Fruit fly (Drosophila melanogaster) whole organism, embryonic: ENCODE results near the gene Or7a.
A peak's percentile ranks its signal among the peaks of the same experiment; 100 is the strongest.

ENCODE experiments used
- CG11247 ChIP-seq: fragments of 200-800 bp; sonication (Bioruptor generic); IDR thresholded peaks from 2 replicates; pipeline ENCODE4 v1.3.6; 2022; ENCODE audit warnings: missing biosample characterization, missing genetic modification characterization
- CG12155 ChIP-seq: fragments of 200-800 bp; sonication (Bioruptor generic); optimal IDR thresholded peaks from 3 replicates; lab custom pipeline; 2016; ENCODE audit warnings: missing biosample characterization, missing genetic modification characterization
- CG13123 ChIP-seq: fragments of 200-800 bp; sonication (Bioruptor generic); optimal IDR thresholded peaks from 2 replicates; lab custom pipeline; 2016; ENCODE audit warnings: missing biosample characterization, missing genetic modification characterization
- CG13296 ChIP-seq: fragments of 200-800 bp; sonication (Bioruptor generic); optimal IDR thresholded peaks from 3 replicates; lab custom pipeline; 2018; ENCODE audit warnings: missing biosample characterization, mild to moderate bottlenecking, missing genetic modification characterization
- CG13775 ChIP-seq: fragments of 200-800 bp; sonication (Bioruptor generic); optimal IDR thresholded peaks from 3 replicates; lab custom pipeline; 2017; ENCODE audit warnings: missing biosample characterization, mild to moderate bottlenecking, missing genetic modification characterization
- CG14965 ChIP-seq: fragments of 200-800 bp; sonication (Bioruptor generic); optimal IDR thresholded peaks from 2 replicates; lab custom pipeline; 2016; ENCODE audit warnings: missing biosample characterization, missing genetic modification characterization, borderline replicate concordance
- CG16779 ChIP-seq: fragments of 200-800 bp; sonication (Bioruptor generic); IDR thresholded peaks from 2 replicates; pipeline ENCODE4 v1.3.6; 2022; ENCODE audit warnings: missing biosample characterization, missing genetic modification characterization
- CG17802 ChIP-seq: fragments of 200-800 bp; sonication (Bioruptor generic); optimal IDR thresholded peaks from 2 replicates; lab custom pipeline; 2018; ENCODE audit warnings: missing biosample characterization, mild to moderate bottlenecking, missing genetic modification characterization, moderate library complexity
- CG18262 ChIP-seq: fragments of 200-800 bp; optimal IDR thresholded peaks from 3 replicates; lab custom pipeline; 2019; ENCODE audit warnings: missing biosample characterization, mild to moderate bottlenecking, missing genetic modification characterization, moderate library complexity
- CG2678 ChIP-seq: fragments of 200-800 bp; sonication (Bioruptor generic); optimal IDR thresholded peaks from 3 replicates; lab custom pipeline; 2019; ENCODE audit warnings: missing biosample characterization, mild to moderate bottlenecking, missing genetic modification characterization, moderate library complexity
- CG2889 ChIP-seq: fragments of 200-800 bp; sonication (Bioruptor generic); IDR thresholded peaks from 3 replicates; pipeline ENCODE4 v1.3.6; 2022; ENCODE audit warnings: missing biosample characterization, missing genetic modification characterization
- CG3163 ChIP-seq: fragments of 200-800 bp; sonication (Bioruptor generic); optimal IDR thresholded peaks from 3 replicates; lab custom pipeline; 2016; ENCODE audit warnings: missing biosample characterization, missing genetic modification characterization
- CG32767 ChIP-seq: fragments of 200-800 bp; sonication (Bioruptor generic); IDR thresholded peaks from 2 replicates; pipeline ENCODE4 v1.3.6; 2022; ENCODE audit warnings: missing biosample characterization, missing genetic modification characterization
- CG34224 ChIP-seq: fragments of 200-800 bp; sonication (Bioruptor generic); IDR thresholded peaks from 3 replicates; pipeline ENCODE4 v1.3.6; 2022; ENCODE audit warnings: missing biosample characterization, missing genetic modification characterization; ENCODE audit not compliant: partially characterized antibody
- CG3995 ChIP-seq: fragments of 200-800 bp; sonication (Bioruptor generic); optimal IDR thresholded peaks from 3 replicates; lab custom pipeline; 2016; ENCODE audit warnings: missing biosample characterization, missing genetic modification characterization
- CG4360 ChIP-seq: fragments of 200-800 bp; sonication (Bioruptor generic); IDR thresholded peaks from 2 replicates; pipeline ENCODE4 v1.3.6; 2022; ENCODE audit warnings: missing biosample characterization, missing genetic modification characterization
- CG4854 ChIP-seq: fragments of 200-800 bp; sonication (Bioruptor generic); optimal IDR thresholded peaks from 2 replicates; lab custom pipeline; 2016; ENCODE audit warnings: missing biosample characterization, missing genetic modification characterization, inconsistent platforms
- CG6654 ChIP-seq: fragments of 200-800 bp; sonication (Bioruptor generic); optimal IDR thresholded peaks from 2 replicates; lab custom pipeline; 2017; ENCODE audit warnings: missing biosample characterization, mild to moderate bottlenecking, missing genetic modification characterization
- CG7372 ChIP-seq: fragments of 200-800 bp; sonication (Bioruptor generic); IDR thresholded peaks from 2 replicates; pipeline ENCODE4 v1.3.6; 2022; ENCODE audit warnings: missing biosample characterization, missing genetic modification characterization
- CG7839 ChIP-seq: fragments of 200-800 bp; sonication (Bioruptor generic); optimal IDR thresholded peaks from 3 replicates; lab custom pipeline; 2018; ENCODE audit warnings: missing biosample characterization, mild to moderate bottlenecking, missing genetic modification characterization, moderate library complexity
- CG9932 ChIP-seq: fragments of 200-800 bp; sonication (Bioruptor generic); IDR thresholded peaks from 2 replicates; pipeline ENCODE4 v1.3.6; 2022; ENCODE audit warnings: missing biosample characterization, missing genetic modification characterization
- Dad ChIP-seq: fragments of 200-800 bp; sonication (Bioruptor generic); optimal IDR thresholded peaks from 3 replicates; lab custom pipeline; 2016; ENCODE audit warnings: missing biosample characterization, missing genetic modification characterization
- E2f2 ChIP-seq: fragments of 200-800 bp; sonication (Bioruptor generic); IDR thresholded peaks from 2 replicates; pipeline ENCODE4 v1.3.6; 2022; ENCODE audit warnings: missing biosample characterization, missing genetic modification characterization
- Max ChIP-seq: fragments of 200-800 bp; sonication (Bioruptor generic); optimal IDR thresholded peaks from 2 replicates; lab custom pipeline; 2016; ENCODE audit warnings: missing biosample characterization, mild to moderate bottlenecking, missing genetic modification characterization
- Optix ChIP-seq: fragments of 200-800 bp; sonication (Bioruptor generic); IDR thresholded peaks from 3 replicates; pipeline ENCODE4 v1.3.6; 2022; ENCODE audit warnings: missing biosample characterization, missing genetic modification characterization
- Rx ChIP-seq: fragments of 200-800 bp; sonication (Bioruptor generic); IDR thresholded peaks from 2 replicates; pipeline ENCODE4 v1.3.6; 2022; ENCODE audit warnings: missing biosample characterization, missing genetic modification characterization
- Stat92E ChIP-seq, 3 experiments: fragments of >200 bp in 2 of 3; fragments of 200-800 bp in 1 of 3; sonication (Bioruptor generic) in 1 of 3; optimal IDR thresholded peaks; 2 replicates each; lab custom pipeline; 2017 to 2019; ENCODE audit warnings: missing biosample characterization in 3 of 3, missing genetic modification characterization in 3 of 3, mild to moderate bottlenecking in 1 of 3, moderate library complexity in 1 of 3
- TFAM ChIP-seq: fragments of 200-800 bp; sonication (Bioruptor generic); optimal IDR thresholded peaks from 2 replicates; lab custom pipeline; 2017; ENCODE audit warnings: missing biosample characterization, missing genetic modification characterization, inconsistent platforms
- bcd ChIP-seq: fragments of 200-800 bp; sonication (Bioruptor generic); optimal IDR thresholded peaks from 2 replicates; lab custom pipeline; 2017; ENCODE audit warnings: missing biosample characterization, mild to moderate bottlenecking, missing genetic modification characterization
- chm ChIP-seq: fragments of 200-800 bp; sonication (Bioruptor generic); IDR thresholded peaks from 2 replicates; pipeline ENCODE4 v1.3.6; 2022; ENCODE audit warnings: missing biosample characterization, missing genetic modification characterization
- dimm ChIP-seq: fragments of 200-800 bp; sonication (Bioruptor generic); IDR thresholded peaks from 2 replicates; pipeline ENCODE4 v1.3.6; 2022; ENCODE audit warnings: missing biosample characterization, missing genetic modification characterization
- eyg ChIP-seq: fragments of 200-800 bp; sonication (Bioruptor generic); optimal IDR thresholded peaks from 3 replicates; lab custom pipeline; 2016; ENCODE audit warnings: missing biosample characterization, missing genetic modification characterization
- fd64A ChIP-seq: fragments of 200-800 bp; sonication (Bioruptor generic); optimal IDR thresholded peaks from 3 replicates; lab custom pipeline; 2018; ENCODE audit warnings: missing biosample characterization, mild to moderate bottlenecking, missing genetic modification characterization
- grn ChIP-seq: fragments of 200-800 bp; sonication (Bioruptor generic); optimal IDR thresholded peaks from 3 replicates; lab custom pipeline; 2017; ENCODE audit warnings: missing biosample characterization, missing genetic modification characterization
- hbn ChIP-seq: fragments of 200-800 bp; sonication (Bioruptor generic); IDR thresholded peaks from 2 replicates; pipeline ENCODE4 v1.3.6; 2022; ENCODE audit warnings: missing biosample characterization, missing genetic modification characterization; ENCODE audit not compliant: partially characterized antibody
- insv ChIP-seq, 2 experiments: fragments of 200-800 bp; sonication (Bioruptor generic); optimal IDR thresholded peaks; 3 replicates each; lab custom pipeline; 2016 to 2018; ENCODE audit warnings: missing biosample characterization in 2 of 2, missing genetic modification characterization in 2 of 2
- ken ChIP-seq: fragments of 200-800 bp; sonication (Bioruptor generic); IDR thresholded peaks from 3 replicates; pipeline ENCODE4 v1.3.6; 2022; ENCODE audit warnings: missing biosample characterization, missing genetic modification characterization
- klu ChIP-seq: fragments of 200-800 bp; sonication (Bioruptor generic); IDR thresholded peaks from 2 replicates; pipeline ENCODE4 v1.3.6; 2022; ENCODE audit warnings: missing biosample characterization, missing genetic modification characterization
- lmd ChIP-seq: fragments of 200-800 bp; sonication (Bioruptor generic); IDR thresholded peaks from 2 replicates; pipeline ENCODE4 v1.3.6; 2022; ENCODE audit warnings: missing biosample characterization, missing genetic modification characterization
- odd ChIP-seq: fragments of 200-800 bp; sonication (Bioruptor generic); optimal IDR thresholded peaks from 2 replicates; lab custom pipeline; 2017; ENCODE audit warnings: missing biosample characterization, mild to moderate bottlenecking, missing genetic modification characterization
- prd ChIP-seq, 3 experiments: fragments of >200 bp in 2 of 3; fragments of 200-800 bp in 1 of 3; sonication (Bioruptor generic) in 1 of 3; optimal IDR thresholded peaks in 2 of 3; IDR thresholded peaks in 1 of 3; 2 replicates in 2 of 3; 3 replicates in 1 of 3; pipeline versions ENCODE4 v1.3.6 to Lab custom; 2017 to 2022; ENCODE audit warnings: missing biosample characterization in 1 of 3, missing genetic modification characterization in 1 of 3
- sr ChIP-seq: fragments of 200-800 bp; sonication (Bioruptor generic); IDR thresholded peaks from 3 replicates; pipeline ENCODE4 v1.3.6; 2022; ENCODE audit warnings: missing biosample characterization, missing genetic modification characterization
- unc-4 ChIP-seq: fragments of 200-800 bp; sonication (Bioruptor generic); IDR thresholded peaks from 2 replicates; pipeline ENCODE4 v1.3.6; 2022; ENCODE audit warnings: missing biosample characterization, missing genetic modification characterization; ENCODE audit not compliant: partially characterized antibody
- unpg ChIP-seq: fragments of 200-800 bp; sonication (Bioruptor generic); optimal IDR thresholded peaks from 3 replicates; lab custom pipeline; 2018; ENCODE audit warnings: missing biosample characterization, mild to moderate bottlenecking, missing genetic modification characterization, moderate library complexity

Or7a gene

dm6 chrX:8125224-8125649 lies 40.3 kb downstream of the Or7a start (continued):
- TF ChIP-seq insv (GFP tag; optimal IDR thresholded peaks at IDR 0.05; lab: Kevin White, UChicago) (no peak), CG32767 (GFP tag; lab: Robert Waterston, UW) (peak; percentile 43; the same call in 1 of the 2 replicates), unpg (GFP tag; lab: Kevin White, UChicago) (peak; percentile 41), CG2889 (GFP tag; lab: Robert Waterston, UW) (no peak), CG3163 (GFP tag; lab: Kevin White, UChicago) (no peak), CG13296 (peak; percentile 28), sr (GFP tag; lab: Robert Waterston, UW) (no peak), CG4854 (no peak), klu (GFP tag; lab: Robert Waterston, UW) (no peak), CG7372 (GFP tag; lab: Robert Waterston, UW) (no peak; the same call in 1 of the 2 replicates), unc-4 (GFP tag; lab: Robert Waterston, UW) (no peak), CG11247 (no peak), Max (GFP tag; lab: Kevin White, UChicago) (peak; percentile 8), hbn (GFP tag; lab: Robert Waterston, UW) (no peak), Stat92E (GFP tag; optimal IDR thresholded peaks at IDR 0.05; lab: Kevin White, UChicago) (no peak), CG16779 (GFP tag; lab: Robert Waterston, UW) (no peak), prd (optimal IDR thresholded peaks at IDR 0.05; lab: Kevin White, UChicago) (no peak), prd (GFP tag; IDR thresholded peaks at IDR 0.05; lab: Robert Waterston, UW) (peak; percentile 71; the same call in 2 of the 3 replicates), eyg (GFP tag; lab: Kevin White, UChicago) (no peak), bcd (peak; percentile 50), E2f2 (peak; percentile 40; the same call in 1 of the 2 replicates), CG9932 (no peak), TFAM (GFP tag; lab: Kevin White, UChicago) (no peak), grn (GFP tag; lab: Kevin White, UChicago) (no peak), CG18262 (peak; percentile 85), Rx (GFP tag; lab: Robert Waterston, UW) (no peak), CG3995 (GFP tag; lab: Kevin White, UChicago) (no peak), Dad (GFP tag; lab: Kevin White, UChicago) (no peak), Optix (GFP tag; lab: Robert Waterston, UW) (0 out of 3 replicates have a peak, but pooled peaks have one; percentile 41), CG7839 (peak; percentile 62), CG13775 (GFP tag; lab: Kevin White, UChicago) (peak; percentile 43), dimm (GFP tag; lab: Robert Waterston, UW) (peak; percentile 39; the same call in 1 of the 2 replicates), CG12155 (GFP tag; lab: Kevin White, UChicago) (no peak), fd64A (no peak), CG34224 (GFP tag; lab: Robert Waterston, UW) (no peak), lmd (GFP tag; lab: Robert Waterston, UW) (peak; percentile 45; the same call in 1 of the 2 replicates), CG14965 (GFP tag; lab: Kevin White, UChicago) (no peak), CG13123 (GFP tag; lab: Kevin White, UChicago) (no peak), odd (GFP tag; lab: Kevin White, UChicago) (peak; percentile 33), CG2678 (tag; lab: Kevin White, UChicago) (peak; percentile 74), CG17802 (tag; lab: Kevin White, UChicago) (no peak), chm (GFP tag; lab: Robert Waterston, UW) (peak; percentile 28; the same call in 1 of the 2 replicates), CG6654 (GFP tag; lab: Kevin White, UChicago) (peak; percentile 38), CG4360 (no peak), ken (GFP tag; lab: Robert Waterston, UW) (no peak)
- TF ChIP-seq, all 482 proteins: peak for 152
